Worm (Caenorhabditis elegans) whole organism, midembryonic: ENCODE data around the gene C55C3.6.

Experiments
- flt-1 ChIP-seq: fragments of 200-800 bp; sonication (Bioruptor generic); IDR thresholded peaks from 2 replicates; pipeline ENCODE4 v1.3.6; 2022; ENCODE audit warnings: missing genetic modification characterization, missing compliant biosample characterization
- klf-2 ChIP-seq: fragments of 200-800 bp; sonication (Bioruptor generic); conservative IDR thresholded peaks from 2 replicates; pipeline ENCODE4 v1.3.6; 2022; ENCODE audit warnings: missing genetic modification reagents, missing genetic modification characterization, missing compliant biosample characterization
- med-1 ChIP-seq: sonication (generic microtip); optimal IDR thresholded peaks from 2 replicates; lab custom pipeline; 2017; ENCODE audit warnings: missing genetic modification characterization, mild to moderate bottlenecking, missing compliant biosample characterization, antibody characterized with exemption, missing genetic modification reagents; ENCODE audit not compliant: insufficient read depth
- ref-1 ChIP-seq: fragments of 200-800 bp; sonication (Bioruptor generic); conservative IDR thresholded peaks from 2 replicates; pipeline ENCODE4 v1.3.6; 2022; ENCODE audit warnings: missing genetic modification reagents, missing genetic modification characterization, missing compliant biosample characterization
- tab-1 ChIP-seq: fragments of 200-800 bp; sonication (Bioruptor generic); IDR thresholded peaks from 2 replicates; pipeline ENCODE4 v1.3.6; 2022; ENCODE audit warnings: missing genetic modification characterization, missing compliant biosample characterization
- ztf-23 ChIP-seq: fragments of 200-800 bp; sonication (Bioruptor generic); IDR thresholded peaks from 2 replicates; pipeline ENCODE4 v1.3.6; 2022; ENCODE audit warnings: missing genetic modification reagents, missing genetic modification characterization, missing compliant biosample characterization

DNA sequence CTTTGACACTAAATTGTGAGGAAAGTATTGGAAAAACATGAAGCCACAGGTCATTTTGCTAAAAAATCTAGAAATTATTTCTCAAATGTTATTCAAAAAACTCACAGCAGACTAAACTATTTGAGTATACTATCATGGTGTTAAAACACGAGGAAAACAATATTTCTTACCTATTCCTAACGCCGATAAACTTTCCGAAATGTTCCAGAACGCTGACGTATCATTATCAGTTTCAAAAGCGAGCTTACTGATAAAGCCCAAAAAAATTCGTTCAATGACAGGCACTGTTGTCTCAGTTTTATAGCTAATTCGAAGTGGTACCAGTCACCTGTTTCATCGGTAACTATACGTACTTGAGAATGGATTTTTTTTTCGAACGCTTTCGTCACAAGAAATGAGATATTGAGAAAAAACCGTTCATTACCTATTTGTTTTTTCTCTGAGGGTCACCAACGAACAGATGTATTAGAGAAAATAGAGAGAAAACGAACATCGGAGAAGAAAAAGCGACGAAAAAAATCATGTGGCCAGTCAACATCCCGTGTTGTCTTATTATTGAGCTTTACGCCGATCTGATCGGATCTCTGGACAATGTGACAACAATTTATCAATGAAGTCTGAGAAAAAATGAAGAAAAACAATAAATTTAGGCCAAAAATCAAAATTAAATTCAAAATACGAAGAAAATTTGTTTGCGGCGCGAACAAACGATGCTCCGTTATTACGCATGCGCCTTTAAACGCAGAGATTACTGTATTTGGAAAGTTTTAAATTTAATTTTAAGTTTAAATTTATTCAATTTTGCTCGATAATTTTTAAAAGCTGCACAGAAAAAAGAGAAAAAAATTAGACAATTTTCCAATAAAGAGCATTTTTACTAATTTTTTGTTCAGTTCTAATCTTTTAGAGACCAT, 16.6 kb upstream of the C55C3.6 start:
- no peak for TF ChIP-seq med-1 (GFP tag; lab: Kevin White, UChicago)
- TF ChIP-seq ztf-23 (GFP tag; lab: Robert Waterston, UW) = no peak
- no peak for TF ChIP-seq tab-1 (GFP tag; lab: Robert Waterston, UW)
- TF ChIP-seq flt-1 (GFP tag; lab: Robert Waterston, UW) = no peak
- TF ChIP-seq klf-2 (GFP tag; lab: Robert Waterston, UW) = no peak
- no peak for TF ChIP-seq ref-1
